Worm (Caenorhabditis elegans) whole organism, L2 larva: ENCODE measurements around the gene cut-1.

ENCODE experiments used
- C34F6.9 ChIP-seq: fragments of 150-350 bp; optimal IDR thresholded peaks from 2 replicates; lab custom pipeline; 2014; ENCODE audit warnings: missing biosample characterization, missing genetic modification characterization
- F13H6.1 ChIP-seq: sonication (generic microtip); optimal IDR thresholded peaks from 2 replicates; lab custom pipeline; 2016; ENCODE audit warnings: missing genetic modification characterization, missing compliant biosample characterization
- R02D3.7 ChIP-seq: fragments of 150-350 bp; optimal IDR thresholded peaks from 2 replicates; lab custom pipeline; 2014; ENCODE audit warnings: missing biosample characterization, missing genetic modification characterization
- Y55F3AM.14 ChIP-seq: fragments of 200-800 bp; sonication (Bioruptor generic); optimal IDR thresholded peaks from 2 replicates; lab custom pipeline; 2018; ENCODE audit warnings: mild to moderate bottlenecking, missing genetic modification characterization, missing compliant biosample characterization
- ZK546.5 ChIP-seq: sonication (generic microtip); optimal IDR thresholded peaks from 2 replicates; lab custom pipeline; 2017; ENCODE audit warnings: missing biosample characterization, missing genetic modification characterization
- alr-1 ChIP-seq: fragments of 150-350 bp; optimal IDR thresholded peaks from 2 replicates; lab custom pipeline; 2014; ENCODE audit warnings: missing biosample characterization, missing genetic modification characterization
- aly-2 ChIP-seq: fragments of 150-350 bp; optimal IDR thresholded peaks from 2 replicates; lab custom pipeline; 2014; ENCODE audit warnings: missing biosample characterization, missing genetic modification characterization
- ama-1 ChIP-seq: fragments of 150-350 bp; optimal IDR thresholded peaks from 2 replicates; lab custom pipeline; 2018; ENCODE audit warnings: inconsistent platforms
- blmp-1 ChIP-seq: sonication (generic microtip); optimal IDR thresholded peaks from 2 replicates; lab custom pipeline; 2017; ENCODE audit warnings: missing genetic modification characterization, mild to moderate bottlenecking, missing compliant biosample characterization, antibody characterized with exemption, moderate library complexity; ENCODE audit not compliant: insufficient read depth
- ceh-16 ChIP-seq: fragments of 150-350 bp; optimal IDR thresholded peaks from 2 replicates; lab custom pipeline; 2014; ENCODE audit warnings: missing biosample characterization, missing genetic modification characterization
- ceh-82 ChIP-seq: fragments of 150-350 bp; optimal IDR thresholded peaks from 2 replicates; lab custom pipeline; 2014; ENCODE audit warnings: missing biosample characterization, missing genetic modification characterization
- crh-2 ChIP-seq: sonication (generic microtip); optimal IDR thresholded peaks from 2 replicates; lab custom pipeline; 2017; ENCODE audit warnings: missing biosample characterization, missing genetic modification characterization
- egl-27 ChIP-seq: sonication (generic microtip); optimal IDR thresholded peaks from 3 replicates; lab custom pipeline; 2017; ENCODE audit warnings: missing biosample characterization, missing genetic modification reagents, missing genetic modification characterization
- elt-1 ChIP-seq: fragments of 150-350 bp; optimal IDR thresholded peaks from 2 replicates; lab custom pipeline; 2014; ENCODE audit warnings: missing biosample characterization, missing genetic modification characterization
- elt-3 ChIP-seq: sonication (generic microtip); optimal IDR thresholded peaks from 2 replicates; lab custom pipeline; 2017; ENCODE audit warnings: missing biosample characterization, missing genetic modification characterization
- fos-1 ChIP-seq: fragments of 150-350 bp; optimal IDR thresholded peaks from 2 replicates; lab custom pipeline; 2014; ENCODE audit warnings: missing biosample characterization, missing genetic modification characterization
- gmeb-1 ChIP-seq: fragments of 150-350 bp; optimal IDR thresholded peaks from 2 replicates; lab custom pipeline; 2014; ENCODE audit warnings: missing biosample characterization, missing genetic modification characterization
- lin-11 ChIP-seq: fragments of 150-350 bp; sonication (generic microtip); optimal IDR thresholded peaks from 2 replicates; lab custom pipeline; 2014; ENCODE audit warnings: missing biosample characterization, missing genetic modification characterization, inconsistent platforms, mixed read lengths
- lin-13 ChIP-seq: fragments of 150-350 bp; optimal IDR thresholded peaks from 2 replicates; lab custom pipeline; 2014; ENCODE audit warnings: missing biosample characterization, missing genetic modification reagents, missing genetic modification characterization
- lin-39 ChIP-seq: fragments of 150-350 bp; optimal IDR thresholded peaks from 2 replicates; lab custom pipeline; 2014; ENCODE audit warnings: missing biosample characterization, missing genetic modification reagents, missing genetic modification characterization
- lsy-2 ChIP-seq, 2 experiments: fragments of 150-350 bp in 1 of 2; sonication (generic microtip) in 1 of 2; optimal IDR thresholded peaks; 2 replicates each; lab custom pipeline; 2014 to 2017; ENCODE audit warnings: missing biosample characterization in 2 of 2, missing genetic modification characterization in 2 of 2
- mab-5 ChIP-seq: fragments of 150-350 bp; optimal IDR thresholded peaks from 2 replicates; lab custom pipeline; 2014; ENCODE audit warnings: missing biosample characterization, missing genetic modification characterization
- mbf-1 ChIP-seq: sonication (generic microtip); optimal IDR thresholded peaks from 2 replicates; lab custom pipeline; 2017; ENCODE audit warnings: missing biosample characterization, missing genetic modification characterization
- mdl-1 ChIP-seq, 2 experiments: fragments of 150-350 bp in 1 of 2; sonication (generic microtip) in 1 of 2; optimal IDR thresholded peaks; 2 replicates each; lab custom pipeline; 2017; ENCODE audit warnings: missing biosample characterization in 2 of 2, missing genetic modification characterization in 2 of 2
- nhr-10 ChIP-seq: sonication (generic microtip); optimal IDR thresholded peaks from 2 replicates; lab custom pipeline; 2017; ENCODE audit warnings: missing biosample characterization, missing genetic modification characterization
- nhr-11 ChIP-seq: fragments of 150-350 bp; optimal IDR thresholded peaks from 2 replicates; lab custom pipeline; 2014; ENCODE audit warnings: missing biosample characterization, missing genetic modification characterization
- nhr-12 ChIP-seq: fragments of 150-350 bp; optimal IDR thresholded peaks from 2 replicates; lab custom pipeline; 2014; ENCODE audit warnings: missing biosample characterization, missing genetic modification characterization
- nhr-129 ChIP-seq: fragments of 150-350 bp; optimal IDR thresholded peaks from 2 replicates; lab custom pipeline; 2014; ENCODE audit warnings: missing biosample characterization, missing genetic modification characterization
- nhr-21 ChIP-seq: fragments of 150-350 bp; optimal IDR thresholded peaks from 2 replicates; lab custom pipeline; 2014; ENCODE audit warnings: missing biosample characterization, missing genetic modification characterization
- nhr-23 ChIP-seq: fragments of 150-350 bp; optimal IDR thresholded peaks from 2 replicates; lab custom pipeline; 2014; ENCODE audit warnings: missing biosample characterization, missing genetic modification reagents, missing genetic modification characterization
- nhr-237 ChIP-seq: fragments of 150-350 bp; optimal IDR thresholded peaks from 2 replicates; lab custom pipeline; 2014; ENCODE audit warnings: missing biosample characterization, missing genetic modification characterization
- nhr-25 ChIP-seq: fragments of 150-350 bp; sonication (generic microtip); optimal IDR thresholded peaks from 3 replicates; lab custom pipeline; 2014; ENCODE audit warnings: missing biosample characterization, missing genetic modification characterization
- nhr-6 ChIP-seq: fragments of 150-350 bp; optimal IDR thresholded peaks from 2 replicates; lab custom pipeline; 2014; ENCODE audit warnings: missing biosample characterization, missing genetic modification characterization
- nhr-77 ChIP-seq: fragments of 150-350 bp; optimal IDR thresholded peaks from 2 replicates; lab custom pipeline; 2014; ENCODE audit warnings: missing biosample characterization, missing genetic modification characterization
- peb-1 ChIP-seq: fragments of 150-350 bp; optimal IDR thresholded peaks from 2 replicates; lab custom pipeline; 2014; ENCODE audit warnings: missing biosample characterization, missing genetic modification characterization
- sem-4 ChIP-seq: fragments of 150-350 bp; optimal IDR thresholded peaks from 2 replicates; lab custom pipeline; 2014; ENCODE audit warnings: missing biosample characterization, missing genetic modification reagents, missing genetic modification characterization
- skn-1 ChIP-seq: sonication (generic microtip); optimal IDR thresholded peaks from 2 replicates; lab custom pipeline; 2017; ENCODE audit warnings: missing biosample characterization, missing genetic modification characterization
- sma-3 ChIP-seq: sonication (generic microtip); optimal IDR thresholded peaks from 2 replicates; lab custom pipeline; 2016; ENCODE audit warnings: missing genetic modification reagents, missing genetic modification characterization, missing compliant biosample characterization
- sma-9 ChIP-seq, 2 experiments: fragments of 150-350 bp in 1 of 2; sonication (generic microtip) in 1 of 2; optimal IDR thresholded peaks; 2 replicates each; lab custom pipeline; 2014 to 2016; ENCODE audit warnings: missing genetic modification characterization in 2 of 2, mild to moderate bottlenecking in 1 of 2, missing biosample characterization in 1 of 2, missing compliant biosample characterization in 1 of 2, missing genetic modification reagents in 1 of 2, moderate library complexity in 1 of 2
- snpc-4 ChIP-seq: fragments of 150-350 bp; optimal IDR thresholded peaks from 2 replicates; lab custom pipeline; 2014; ENCODE audit warnings: missing biosample characterization, missing genetic modification characterization
- unc-39 ChIP-seq: fragments of 150-350 bp; optimal IDR thresholded peaks from 2 replicates; lab custom pipeline; 2014; ENCODE audit warnings: missing biosample characterization, missing genetic modification characterization
- unc-55 ChIP-seq: fragments of 150-350 bp; sonication (generic microtip); optimal IDR thresholded peaks from 3 replicates; lab custom pipeline; 2014; ENCODE audit warnings: missing biosample characterization, missing genetic modification reagents, missing genetic modification characterization
- unc-62 ChIP-seq: fragments of 150-350 bp; optimal IDR thresholded peaks from 2 replicates; lab custom pipeline; 2014; ENCODE audit warnings: missing biosample characterization, missing genetic modification reagents, missing genetic modification characterization
- zag-1 ChIP-seq: fragments of 150-350 bp; optimal IDR thresholded peaks from 2 replicates; lab custom pipeline; 2014; ENCODE audit warnings: missing biosample characterization, missing genetic modification characterization
- ztf-1 ChIP-seq: fragments of 200-800 bp; sonication (Bioruptor generic); conservative IDR thresholded peaks from 2 replicates; pipeline ENCODE4 v1.3.6; 2022; ENCODE audit warnings: missing genetic modification characterization, missing compliant biosample characterization
- ztf-11 ChIP-seq: sonication (generic microtip); optimal IDR thresholded peaks from 2 replicates; lab custom pipeline; 2017; ENCODE audit warnings: missing biosample characterization, missing genetic modification characterization
- ztf-4 ChIP-seq: fragments of 150-350 bp; optimal IDR thresholded peaks from 2 replicates; lab custom pipeline; 2014; ENCODE audit warnings: missing biosample characterization, missing genetic modification characterization

The cut-1 gene

DNA sequence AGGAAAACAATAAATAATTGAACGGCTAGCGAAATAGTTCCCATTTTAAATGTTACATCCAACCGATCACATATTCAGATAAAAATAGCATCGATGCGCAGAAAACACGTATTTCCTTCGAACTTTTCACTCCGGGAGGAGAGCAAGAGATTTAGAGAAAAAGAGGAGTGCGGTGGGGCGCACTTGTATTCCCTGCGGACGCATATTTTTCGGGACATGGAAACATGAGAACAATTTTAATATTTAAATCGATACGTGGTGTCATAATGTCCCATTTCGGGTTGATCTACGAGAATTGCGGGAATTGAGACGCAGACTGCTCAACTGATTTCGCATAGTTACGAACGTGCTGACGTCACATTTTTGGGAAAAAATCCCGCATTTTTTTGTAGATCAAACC, 24.5 kb downstream of the cut-1 start, which contains the start of gene C47G2.4:
Gene C47G2.4 (minus strand): TSS at position 174 of the 400 bp plus-strand sequence.
- peak; percentile 53 for TF ChIP-seq F13H6.1 (tag; lab: Kevin White, UChicago)
- peak; percentile 37 to 79 for TF ChIP-seq lsy-2 (tag; optimal IDR thresholded peaks at IDR 0.05; lab: Kevin White, UChicago)
- TF ChIP-seq unc-55 (GFP tag; lab: Kevin White, UChicago), result peak; percentile 75
- peak; percentile 66 for TF ChIP-seq sma-3 (GFP tag; lab: Kevin White, UChicago)
- peak; percentile 70 for TF ChIP-seq gmeb-1
- TF ChIP-seq zag-1 (tag; lab: Kevin White, UChicago), result peak; percentile 3
- peak; percentile 18 for TF ChIP-seq ceh-16 (tag; lab: Kevin White, UChicago)
- TF ChIP-seq unc-62 (GFP tag; lab: Kevin White, UChicago), result no peak
- TF ChIP-seq nhr-21 (tag; lab: Kevin White, UChicago), result peak; percentile 42
- TF ChIP-seq alr-1 (tag; lab: Kevin White, UChicago), result no peak
- peak; percentile 79 for TF ChIP-seq C34F6.9 (tag; lab: Kevin White, UChicago)
- TF ChIP-seq lin-11, result peak; percentile 27
- peak; percentile 60 for TF ChIP-seq nhr-129
- TF ChIP-seq snpc-4 (tag; lab: Kevin White, UChicago), result peak; percentile 12
- TF ChIP-seq nhr-6 (tag; lab: Kevin White, UChicago), result peak; percentile 10
- TF ChIP-seq mbf-1, result no peak
- peak; percentile 17 for TF ChIP-seq fos-1 (tag; lab: Kevin White, UChicago)
- TF ChIP-seq ama-1 (lab: Kevin White, UChicago), result no peak
- TF ChIP-seq nhr-12 (tag; lab: Kevin White, UChicago), result no peak
- peak; percentile 76 for TF ChIP-seq crh-2
- TF ChIP-seq nhr-23 (tag; lab: Kevin White, UChicago), result no peak
- TF ChIP-seq lin-13, result peak; percentile 79
- TF ChIP-seq mab-5, result no peak
- TF ChIP-seq nhr-25 (tag; lab: Kevin White, UChicago), result peak; percentile 58
- no peak for TF ChIP-seq elt-3 (tag; lab: Kevin White, UChicago)
- TF ChIP-seq nhr-10 (tag; lab: Kevin White, UChicago), result no peak
- TF ChIP-seq blmp-1 (tag; lab: Kevin White, UChicago), result peak; percentile 34
- peak; percentile 67 for TF ChIP-seq sma-9 (GFP tag; optimal IDR thresholded peaks at IDR 0.05; lab: Kevin White, UChicago)
- no peak for TF ChIP-seq sma-9 (tag; optimal IDR thresholded peaks at IDR 0.05; lab: Kevin White, UChicago)
- peak; percentile 53 for TF ChIP-seq ztf-4 (tag; lab: Kevin White, UChicago)
- TF ChIP-seq egl-27 (tag; lab: Kevin White, UChicago), result peak; percentile 31
- TF ChIP-seq ztf-11 (tag; lab: Kevin White, UChicago), result no peak
- TF ChIP-seq, all 48 proteins: peak for 21

DNA sequence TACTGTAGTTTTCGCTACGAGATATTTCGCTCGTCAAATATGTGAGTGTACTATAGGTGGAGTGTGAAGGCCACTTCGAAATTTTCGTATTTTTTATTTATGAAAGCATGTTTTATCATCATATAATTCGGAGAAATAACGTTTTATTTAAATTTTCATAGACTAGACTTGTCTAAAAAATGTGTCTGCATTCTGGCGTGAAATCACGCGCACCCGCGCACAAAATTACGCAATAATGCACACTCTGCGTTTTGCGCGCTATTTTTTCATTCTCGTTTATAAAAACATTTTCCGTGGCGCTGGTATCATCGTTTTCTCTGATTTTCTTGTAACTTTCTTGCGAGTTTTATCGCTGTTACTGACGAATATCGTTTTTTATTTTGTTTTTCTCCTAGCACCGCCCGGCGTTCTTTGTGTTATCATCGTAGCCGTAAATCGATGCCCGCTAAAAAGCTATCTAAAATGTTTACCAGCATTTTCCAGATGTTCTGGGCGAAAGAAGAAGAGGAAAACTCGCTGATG, 28.4 kb downstream of the cut-1 start, which contains the start of gene saps-1:
Gene saps-1 (plus strand): TSS at position 472 of the 522 bp plus-strand sequence.
- TF ChIP-seq mdl-1 (tag; optimal IDR thresholded peaks at IDR 0.05; lab: Kevin White, UChicago), result no peak
- TF ChIP-seq nhr-12 (tag; lab: Kevin White, UChicago), result no peak
- no peak for TF ChIP-seq nhr-23 (tag; lab: Kevin White, UChicago)
- TF ChIP-seq ztf-1 (GFP tag; lab: Robert Waterston, UW), result no peak
- no peak for TF ChIP-seq lin-13
- no peak for TF ChIP-seq skn-1
- TF ChIP-seq mab-5, result no peak
- TF ChIP-seq lin-11, result no peak
- TF ChIP-seq gmeb-1, result peak; percentile 35
- no peak for TF ChIP-seq sem-4 (tag; lab: Kevin White, UChicago)
- TF ChIP-seq nhr-237 (tag; lab: Kevin White, UChicago), result no peak
- no peak for TF ChIP-seq ceh-16 (tag; lab: Kevin White, UChicago)
- TF ChIP-seq blmp-1 (tag; lab: Kevin White, UChicago), result no peak
- no peak for TF ChIP-seq F13H6.1 (tag; lab: Kevin White, UChicago)
- TF ChIP-seq alr-1 (tag; lab: Kevin White, UChicago), result no peak
- no peak for TF ChIP-seq ZK546.5 (tag; lab: Kevin White, UChicago)
- TF ChIP-seq egl-27 (tag; lab: Kevin White, UChicago), result no peak
- TF ChIP-seq aly-2 (tag; lab: Kevin White, UChicago), result no peak
- TF ChIP-seq elt-1 (tag; lab: Kevin White, UChicago), result no peak
- no peak for TF ChIP-seq snpc-4 (tag; lab: Kevin White, UChicago)
- no peak for TF ChIP-seq lin-39
- TF ChIP-seq elt-3 (tag; lab: Kevin White, UChicago), result no peak
- TF ChIP-seq Y55F3AM.14, result no peak
- TF ChIP-seq ztf-11 (tag; lab: Kevin White, UChicago), result no peak
- peak in 1 of 2 experiments; percentile 36 for TF ChIP-seq lsy-2 (tag; optimal IDR thresholded peaks at IDR 0.05; lab: Kevin White, UChicago)
- TF ChIP-seq crh-2, result no peak
- TF ChIP-seq nhr-77 (tag; lab: Kevin White, UChicago), result no peak
- TF ChIP-seq ceh-82, result no peak
- peak; percentile 25 for TF ChIP-seq unc-55 (GFP tag; lab: Kevin White, UChicago)
- TF ChIP-seq R02D3.7, result no peak
- no peak for TF ChIP-seq nhr-21 (tag; lab: Kevin White, UChicago)
- no peak for TF ChIP-seq mbf-1
- peak; percentile 10 for TF ChIP-seq C34F6.9 (tag; lab: Kevin White, UChicago)
- no peak for TF ChIP-seq ama-1 (lab: Kevin White, UChicago)
- no peak for TF ChIP-seq nhr-25 (tag; lab: Kevin White, UChicago)
- TF ChIP-seq peb-1 (tag; lab: Kevin White, UChicago), result no peak
- no peak for TF ChIP-seq nhr-11 (tag; lab: Kevin White, UChicago)
- TF ChIP-seq ztf-4 (tag; lab: Kevin White, UChicago), result no peak
- TF ChIP-seq sma-9 (GFP tag; optimal IDR thresholded peaks at IDR 0.05; lab: Kevin White, UChicago), result no peak
- no peak for TF ChIP-seq sma-9 (tag; optimal IDR thresholded peaks at IDR 0.05; lab: Kevin White, UChicago)
- TF ChIP-seq fos-1 (tag; lab: Kevin White, UChicago), result peak; percentile 31
- no peak for TF ChIP-seq unc-39 (tag; lab: Kevin White, UChicago)
- TF ChIP-seq nhr-10 (tag; lab: Kevin White, UChicago), result no peak
- no peak for TF ChIP-seq unc-62 (GFP tag; lab: Kevin White, UChicago)
